Fruit fly (Drosophila melanogaster) whole organism, embryonic: ENCODE results near the gene RpL35A.
A peak's percentile ranks its signal among the peaks of the same experiment; 100 is the strongest.

Experiments
- CG10321 ChIP-seq: fragments of 200-800 bp; sonication (Bioruptor generic); IDR thresholded peaks from 2 replicates; pipeline ENCODE4 v1.3.6; 2022; ENCODE audit warnings: missing biosample characterization, missing genetic modification characterization
- CG10979 ChIP-seq: fragments of 200-800 bp; sonication (Bioruptor generic); optimal IDR thresholded peaks from 2 replicates; lab custom pipeline; 2018; ENCODE audit warnings: missing biosample characterization, mild to moderate bottlenecking, missing genetic modification characterization, moderate library complexity
- CG1603 ChIP-seq: fragments of 200-800 bp; sonication (Bioruptor generic); optimal IDR thresholded peaks from 2 replicates; lab custom pipeline; 2019; ENCODE audit warnings: missing biosample characterization, mild to moderate bottlenecking, missing genetic modification characterization, moderate library complexity
- CG16779 ChIP-seq: fragments of 200-800 bp; sonication (Bioruptor generic); IDR thresholded peaks from 2 replicates; pipeline ENCODE4 v1.3.6; 2022; ENCODE audit warnings: missing biosample characterization, missing genetic modification characterization
- CG16815 ChIP-seq: fragments of 200-800 bp; sonication (Bioruptor generic); optimal IDR thresholded peaks from 3 replicates; lab custom pipeline; 2017; ENCODE audit warnings: missing biosample characterization, mild to moderate bottlenecking, missing genetic modification characterization
- CG18011 ChIP-seq: fragments of 200-800 bp; sonication (Bioruptor generic); optimal IDR thresholded peaks from 2 replicates; lab custom pipeline; 2017; ENCODE audit warnings: missing biosample characterization, missing genetic modification characterization, mild to moderate bottlenecking, moderate library complexity, missing genotype
- CG3726 ChIP-seq: fragments of 200-800 bp; sonication (Bioruptor generic); IDR thresholded peaks from 3 replicates; pipeline ENCODE4, ENCODE4 v1.3.6; 2022; ENCODE audit warnings: missing biosample characterization, missing genetic modification characterization
- CG3838 ChIP-seq: fragments of 200-800 bp; sonication (Bioruptor generic); optimal IDR thresholded peaks from 3 replicates; lab custom pipeline; 2016; ENCODE audit warnings: missing biosample characterization, missing genetic modification characterization
- CG4854 ChIP-seq: fragments of 200-800 bp; sonication (Bioruptor generic); optimal IDR thresholded peaks from 2 replicates; lab custom pipeline; 2016; ENCODE audit warnings: missing biosample characterization, missing genetic modification characterization, inconsistent platforms
- CG6683 ChIP-seq: fragments of 200-800 bp; sonication (Bioruptor generic); optimal IDR thresholded peaks from 2 replicates; lab custom pipeline; 2017; ENCODE audit warnings: missing biosample characterization, mild to moderate bottlenecking, missing genetic modification characterization, missing genetic modification reagents
- CG6689 ChIP-seq: fragments of 200-800 bp; sonication (Bioruptor generic); IDR thresholded peaks from 2 replicates; pipeline ENCODE4 v1.3.6; 2022; ENCODE audit warnings: missing biosample characterization, missing genetic modification characterization
- CHES-1-like ChIP-seq: fragments of 200-800 bp; sonication (Bioruptor generic); optimal IDR thresholded peaks from 2 replicates; lab custom pipeline; 2016; ENCODE audit warnings: missing biosample characterization, missing genetic modification characterization
- CkIIα-i1 ChIP-seq: fragments of 200-800 bp; sonication (Bioruptor generic); IDR thresholded peaks from 2 replicates; pipeline ENCODE4 v1.3.6; 2022; ENCODE audit warnings: missing biosample characterization, missing genetic modification characterization
- CoRest ChIP-seq: fragments of 200-800 bp; sonication (Bioruptor generic); optimal IDR thresholded peaks from 3 replicates; lab custom pipeline; 2018; ENCODE audit warnings: missing biosample characterization, mild to moderate bottlenecking, missing genetic modification characterization, moderate library complexity
- Dll ChIP-seq: fragments of 200-800 bp; sonication (Bioruptor generic); IDR thresholded peaks from 4 replicates; pipeline ENCODE4 v1.3.6; 2022; ENCODE audit warnings: missing biosample characterization, missing genetic modification characterization; ENCODE audit not compliant: partially characterized antibody
- Dref ChIP-seq: fragments of 200-800 bp; sonication (Bioruptor generic); IDR thresholded peaks from 2 replicates; pipeline ENCODE4 v1.3.6; 2022; ENCODE audit warnings: missing biosample characterization, missing genetic modification characterization
- Ets97D ChIP-seq: fragments of 200-800 bp; sonication (Bioruptor generic); optimal IDR thresholded peaks from 3 replicates; lab custom pipeline; 2016; ENCODE audit warnings: missing biosample characterization, missing genetic modification characterization
- HLH54F ChIP-seq: fragments of 200-800 bp; sonication (Bioruptor generic); optimal IDR thresholded peaks from 3 replicates; lab custom pipeline; 2016; ENCODE audit warnings: missing biosample characterization, missing genetic modification characterization
- Hr3 ChIP-seq: fragments of 200-800 bp; sonication (Bioruptor generic); optimal IDR thresholded peaks from 3 replicates; lab custom pipeline; 2016; ENCODE audit warnings: missing biosample characterization, missing genetic modification characterization
- Hr51 ChIP-seq, 2 experiments: fragments of 200-800 bp; sonication (Bioruptor generic); optimal IDR thresholded peaks; 2 replicates in 1 of 2; 3 replicates in 1 of 2; lab custom pipeline; 2016 to 2018; ENCODE audit warnings: missing biosample characterization in 2 of 2, missing genetic modification characterization in 2 of 2, mild to moderate bottlenecking in 1 of 2, moderate library complexity in 1 of 2
- Lhr ChIP-seq: fragments of 200-800 bp; sonication (Bioruptor generic); optimal IDR thresholded peaks from 3 replicates; lab custom pipeline; 2017; ENCODE audit warnings: mild to moderate bottlenecking, missing biosample characterization, missing genetic modification reagents, missing genetic modification characterization
- Lim3 ChIP-seq: fragments of 200-800 bp; sonication (Bioruptor generic); IDR thresholded peaks from 2 replicates; pipeline ENCODE4 v1.3.6; 2022; ENCODE audit warnings: missing biosample characterization, missing genetic modification characterization
- Max ChIP-seq: fragments of 200-800 bp; sonication (Bioruptor generic); optimal IDR thresholded peaks from 2 replicates; lab custom pipeline; 2016; ENCODE audit warnings: missing biosample characterization, mild to moderate bottlenecking, missing genetic modification characterization
- Meics ChIP-seq: fragments of 200-800 bp; sonication (Bioruptor generic); optimal IDR thresholded peaks from 2 replicates; lab custom pipeline; 2017; ENCODE audit warnings: missing biosample characterization, mild to moderate bottlenecking, missing genetic modification characterization
- NC2β ChIP-seq: fragments of 200-800 bp; sonication (Bioruptor generic); optimal IDR thresholded peaks from 2 replicates; lab custom pipeline; 2016; ENCODE audit warnings: missing biosample characterization, missing genetic modification characterization
- NK7.1 ChIP-seq: fragments of 200-800 bp; sonication (Bioruptor generic); optimal IDR thresholded peaks from 3 replicates; lab custom pipeline; 2016; ENCODE audit warnings: missing biosample characterization, missing genetic modification characterization
- Oaz ChIP-seq: fragments of 200-800 bp; sonication (Bioruptor generic); IDR thresholded peaks from 2 replicates; pipeline ENCODE4 v1.3.6; 2022; ENCODE audit warnings: missing biosample characterization, missing genetic modification characterization
- Taf1 ChIP-seq: fragments of 200-800 bp; sonication (Bioruptor generic); IDR thresholded peaks from 2 replicates; pipeline ENCODE4 v1.3.6; 2022; ENCODE audit warnings: missing biosample characterization, missing genetic modification characterization
- abd-A ChIP-seq: fragments of 200-800 bp; sonication (Bioruptor generic); optimal IDR thresholded peaks from 3 replicates; lab custom pipeline; 2019; ENCODE audit warnings: missing biosample characterization, mild to moderate bottlenecking, missing genetic modification characterization, moderate library complexity
- bcd ChIP-seq: fragments of 200-800 bp; sonication (Bioruptor generic); optimal IDR thresholded peaks from 2 replicates; lab custom pipeline; 2017; ENCODE audit warnings: missing biosample characterization, mild to moderate bottlenecking, missing genetic modification characterization
- chm ChIP-seq: fragments of 200-800 bp; sonication (Bioruptor generic); IDR thresholded peaks from 2 replicates; pipeline ENCODE4 v1.3.6; 2022; ENCODE audit warnings: missing biosample characterization, missing genetic modification characterization
- danr ChIP-seq: fragments of 200-800 bp; sonication (Bioruptor generic); IDR thresholded peaks from 2 replicates; pipeline ENCODE4 v1.3.6; 2022; ENCODE audit warnings: missing biosample characterization, missing genetic modification characterization
- dati ChIP-seq: fragments of 200-800 bp; sonication (Bioruptor generic); IDR thresholded peaks from 2 replicates; pipeline ENCODE4 v1.3.6; 2022; ENCODE audit warnings: missing biosample characterization, missing genetic modification characterization
- gcm ChIP-seq: fragments of 200-800 bp; sonication (Bioruptor generic); optimal IDR thresholded peaks from 2 replicates; lab custom pipeline; 2019; ENCODE audit warnings: missing biosample characterization, mild to moderate bottlenecking, missing genetic modification characterization, moderate library complexity
- gcm2 ChIP-seq: fragments of 200-800 bp; sonication (Bioruptor generic); optimal IDR thresholded peaks from 2 replicates; lab custom pipeline; 2016; ENCODE audit warnings: missing biosample characterization, missing genetic modification characterization
- gsb-n ChIP-seq: fragments of 200-800 bp; sonication (Bioruptor generic); optimal IDR thresholded peaks from 3 replicates; lab custom pipeline; 2018; ENCODE audit warnings: missing biosample characterization, mild to moderate bottlenecking, missing genetic modification characterization
- her ChIP-seq: fragments of 200-800 bp; sonication (Bioruptor generic); optimal IDR thresholded peaks from 2 replicates; lab custom pipeline; 2016; ENCODE audit warnings: missing biosample characterization, missing genetic modification characterization
- kay ChIP-seq: fragments of 200-800 bp; sonication (Bioruptor generic); optimal IDR thresholded peaks from 2 replicates; lab custom pipeline; 2016; ENCODE audit warnings: missing biosample characterization, missing genetic modification characterization
- lola ChIP-seq, 3 experiments: fragments of >200 bp in 2 of 3; fragments of 200-800 bp in 1 of 3; sonication (Bioruptor generic) in 1 of 3; optimal IDR thresholded peaks; 2 replicates each; lab custom pipeline; 2017 to 2019; ENCODE audit warnings: missing biosample characterization in 3 of 3, missing genetic modification characterization in 3 of 3, mild to moderate bottlenecking in 1 of 3, moderate library complexity in 1 of 3
- mld ChIP-seq: fragments of 200-800 bp; sonication (Bioruptor generic); IDR thresholded peaks from 3 replicates; pipeline ENCODE4 v1.3.6; 2022; ENCODE audit warnings: missing biosample characterization, missing genetic modification characterization; ENCODE audit not compliant: partially characterized antibody
- pfk ChIP-seq: fragments of 200-800 bp; sonication (Bioruptor generic); optimal IDR thresholded peaks from 2 replicates; lab custom pipeline; 2018; ENCODE audit warnings: missing biosample characterization, mild to moderate bottlenecking, missing genetic modification characterization, moderate library complexity
- ranshi ChIP-seq: fragments of 200-800 bp; sonication (Bioruptor generic); IDR thresholded peaks from 2 replicates; pipeline ENCODE4 v1.3.6; 2022; ENCODE audit warnings: missing biosample characterization, missing genetic modification characterization
- row ChIP-seq: fragments of 200-800 bp; sonication (Bioruptor generic); IDR thresholded peaks from 3 replicates; pipeline ENCODE4 v1.3.6; 2022; ENCODE audit warnings: missing biosample characterization, missing genetic modification characterization
- sc ChIP-seq, 3 experiments: fragments of >200 bp in 2 of 3; fragments of 200-800 bp in 1 of 3; sonication (Bioruptor generic) in 1 of 3; optimal IDR thresholded peaks; 2 replicates in 2 of 3; 3 replicates in 1 of 3; lab custom pipeline; 2017; ENCODE audit warnings: mild to moderate bottlenecking in 1 of 3, missing biosample characterization in 1 of 3, missing genetic modification characterization in 1 of 3, missing genetic modification reagents in 1 of 3
- sens ChIP-seq: fragments of 200-800 bp; sonication (Bioruptor generic); peaks from one replicate; lab custom pipeline; 2016; ENCODE audit warnings: missing biosample characterization, missing genetic modification characterization
- seq ChIP-seq: fragments of 200-800 bp; sonication (Bioruptor generic); IDR thresholded peaks from 2 replicates; pipeline ENCODE4 v1.3.6; 2022; ENCODE audit warnings: missing biosample characterization, missing genetic modification characterization
- slp2 ChIP-seq: fragments of 200-800 bp; sonication (Bioruptor generic); optimal IDR thresholded peaks from 2 replicates; lab custom pipeline; 2016; ENCODE audit warnings: missing biosample characterization, missing genetic modification characterization
- sug ChIP-seq: fragments of 200-800 bp; optimal IDR thresholded peaks from 2 replicates; lab custom pipeline; 2019; ENCODE audit warnings: missing biosample characterization, mild to moderate bottlenecking, missing genetic modification characterization, moderate library complexity
- trem ChIP-seq: fragments of 200-800 bp; optimal IDR thresholded peaks from 3 replicates; lab custom pipeline; 2019; ENCODE audit warnings: missing biosample characterization, mild to moderate bottlenecking, missing genetic modification characterization, moderate library complexity
- yki ChIP-seq: fragments of >200 bp; optimal IDR thresholded peaks from 3 replicates; lab custom pipeline; 2018

Gene RpL35A

DNA sequence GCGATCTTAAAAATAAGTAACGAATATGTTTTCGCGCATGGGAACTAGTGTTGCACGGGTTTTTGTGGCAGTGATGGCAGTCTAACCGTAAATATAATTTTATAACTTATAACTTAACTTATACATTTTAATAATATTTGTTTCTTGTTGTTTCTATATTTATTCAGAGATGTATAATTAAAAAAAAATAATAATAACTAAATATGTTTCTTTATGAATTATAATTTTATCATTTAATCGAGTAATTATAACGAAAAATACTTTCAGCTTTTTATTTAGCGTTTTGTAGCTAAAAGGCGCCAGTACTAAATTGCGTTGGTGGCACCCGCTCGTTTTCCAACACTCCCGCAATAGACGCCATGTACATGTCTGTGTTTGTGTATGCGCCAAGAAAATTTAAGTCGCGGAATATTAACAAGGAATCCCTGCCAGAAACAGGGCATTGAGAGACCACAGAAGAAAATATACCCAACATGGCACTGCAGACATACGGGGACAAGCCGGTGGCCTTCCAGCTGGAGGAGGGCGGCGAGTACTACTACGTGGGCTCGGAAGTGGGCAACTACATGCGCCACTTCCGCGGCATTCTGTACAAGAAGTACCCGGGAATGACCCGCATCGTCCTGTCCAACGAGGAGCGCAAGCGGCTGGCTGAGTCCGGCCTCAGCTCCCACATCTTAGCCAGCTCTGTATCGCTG is 3.8 kb upstream of the RpL35A start, which contains the start of the genes mRpL44 and Snr1 (continued):
- TF ChIP-seq CG4854 (GFP tag; lab: Kevin White, UChicago) (no peak), ranshi (no peak), sug (tag; lab: Kevin White, UChicago) (peak; percentile 73), gsb-n (tag; lab: Kevin White, UChicago) (no peak), Lim3 (no peak), CG16779 (GFP tag; lab: Robert Waterston, UW) (no peak), CG1603 (tag; lab: Kevin White, UChicago) (no peak), CkIIα-i1 (GFP tag; lab: Robert Waterston, UW) (no peak), NK7.1 (GFP tag; lab: Kevin White, UChicago) (no peak), Lhr (GFP tag; lab: Kevin White, UChicago) (no peak), gcm (GFP tag; lab: Kevin White, UChicago) (no peak), her (no peak), Hr51 (GFP tag; optimal IDR thresholded peaks at IDR 0.05; lab: Kevin White, UChicago) (no peak), slp2 (GFP tag; lab: Kevin White, UChicago) (no peak), CG10979 (tag; lab: Kevin White, UChicago) (peak; percentile 45), row (GFP tag; lab: Robert Waterston, UW) (peak; percentile 96), CoRest (tag; lab: Kevin White, UChicago) (peak; percentile 76), CG3726 (no peak), NC2β (no peak), yki (lab: Kevin White, UChicago) (no peak), gcm2 (no peak), danr (no peak), chm (GFP tag; lab: Robert Waterston, UW) (no peak), kay (no peak), seq (GFP tag; lab: Robert Waterston, UW) (no peak), pfk (GFP tag; lab: Kevin White, UChicago) (no peak), Oaz (GFP tag; lab: Robert Waterston, UW) (no peak), CG18011 (GFP tag; lab: Kevin White, UChicago) (no peak), trem (tag; lab: Kevin White, UChicago) (peak; percentile 63), CG16815 (no peak), Meics (GFP tag; lab: Kevin White, UChicago) (peak; percentile 82), Dll (GFP tag; lab: Robert Waterston, UW) (peak; percentile 46; the same call in 1 of the 4 replicates), CG6689 (GFP tag; lab: Robert Waterston, UW) (no peak), CHES-1-like (GFP tag; lab: Kevin White, UChicago) (peak; percentile 33), lola (GFP tag; optimal IDR thresholded peaks at IDR 0.05; lab: Kevin White, UChicago) (peak in 1 of 3 experiments; percentile 51), CG6683 (peak; percentile 33), sens (GFP tag; lab: Kevin White, UChicago) (peak; percentile 54), Dref (GFP tag; lab: Robert Waterston, UW) (no peak), Ets97D (no peak), bcd (no peak), mld (GFP tag; lab: Robert Waterston, UW) (no peak), sc (optimal IDR thresholded peaks at IDR 0.05; lab: Kevin White, UChicago) (no peak), sc (GFP tag; optimal IDR thresholded peaks at IDR 0.05; lab: Kevin White, UChicago) (no peak), dati (GFP tag; lab: Robert Waterston, UW) (no peak), Taf1 (GFP tag; lab: Robert Waterston, UW) (no peak), HLH54F (GFP tag; lab: Kevin White, UChicago) (no peak), CG3838 (GFP tag; lab: Kevin White, UChicago) (no peak), abd-A (tag; lab: Kevin White, UChicago) (no peak), Hr3 (GFP tag; lab: Kevin White, UChicago) (peak; percentile 39), CG10321 (GFP tag; lab: Robert Waterston, UW) (no peak), Max (GFP tag; lab: Kevin White, UChicago) (no peak)
